Fruit fly (Drosophila melanogaster): ENCODE data around the gene CG7573.

The CG7573 gene

DNA sequence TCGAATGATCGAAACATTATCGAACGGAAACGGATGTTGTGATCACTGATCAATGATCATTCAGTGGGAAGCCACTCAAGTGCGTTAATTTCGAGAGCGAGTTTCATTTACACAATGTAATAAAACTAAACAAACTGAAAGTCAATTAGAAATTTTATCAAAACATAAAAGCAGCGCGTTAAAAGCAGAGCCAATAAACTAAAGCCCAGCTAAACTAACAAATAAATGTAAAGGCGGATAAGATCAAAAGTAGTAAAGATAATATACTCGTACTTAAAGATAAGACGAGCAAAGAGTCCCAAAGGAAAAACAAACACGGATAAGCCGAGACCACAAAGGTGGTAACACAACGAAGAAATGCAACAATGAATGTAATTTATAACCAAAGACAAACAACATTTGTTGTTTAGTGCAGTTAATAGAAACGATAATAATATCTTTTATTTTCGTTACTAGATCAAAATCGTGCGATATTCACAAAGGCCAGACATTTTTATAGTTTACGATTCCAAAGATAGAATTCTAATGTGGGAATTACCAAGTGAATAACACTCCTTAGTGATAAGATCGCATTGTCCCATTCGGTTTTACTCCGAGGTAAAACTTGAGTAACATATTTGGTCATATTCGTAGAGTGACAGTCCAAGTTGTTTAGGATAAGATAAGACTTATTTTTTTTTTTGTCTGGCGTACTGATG is 38.0 kb upstream of the CG7573 start:
- TF ChIP-seq OdsH (GFP tag; optimal IDR thresholded peaks at IDR 0.05), result no peak
- no peak for TF ChIP-seq HLH106 (tag; optimal IDR thresholded peaks at IDR 0.05)
- TF ChIP-seq pan (optimal IDR thresholded peaks at IDR 0.05), result no peak
- no peak for TF ChIP-seq Sp1 (GFP tag; optimal IDR thresholded peaks at IDR 0.05)
- TF ChIP-seq sv (GFP tag; optimal IDR thresholded peaks at IDR 0.05), result no peak
- TF ChIP-seq CG9705 (GFP tag; optimal IDR thresholded peaks at IDR 0.05), result no peak
- TF ChIP-seq fru (GFP tag; optimal IDR thresholded peaks at IDR 0.05), result no peak
- no peak for TF ChIP-seq brk (GFP tag; optimal IDR thresholded peaks at IDR 0.05)
- TF ChIP-seq rgr (GFP tag; optimal IDR thresholded peaks at IDR 0.05), result no peak
- no peak for TF ChIP-seq h (GFP tag; optimal IDR thresholded peaks at IDR 0.05)
- no peak for TF ChIP-seq foxo (GFP tag; optimal IDR thresholded peaks at IDR 0.05)
- TF ChIP-seq lola (GFP tag; optimal IDR thresholded peaks at IDR 0.05), result no peak
- TF ChIP-seq GATAd (GFP tag; optimal IDR thresholded peaks at IDR 0.05), result no peak
- no peak for TF ChIP-seq Hnf4 (GFP tag; optimal IDR thresholded peaks at IDR 0.05)
- TF ChIP-seq dmrt93B (GFP tag; optimal IDR thresholded peaks at IDR 0.05), result no peak

DNA sequence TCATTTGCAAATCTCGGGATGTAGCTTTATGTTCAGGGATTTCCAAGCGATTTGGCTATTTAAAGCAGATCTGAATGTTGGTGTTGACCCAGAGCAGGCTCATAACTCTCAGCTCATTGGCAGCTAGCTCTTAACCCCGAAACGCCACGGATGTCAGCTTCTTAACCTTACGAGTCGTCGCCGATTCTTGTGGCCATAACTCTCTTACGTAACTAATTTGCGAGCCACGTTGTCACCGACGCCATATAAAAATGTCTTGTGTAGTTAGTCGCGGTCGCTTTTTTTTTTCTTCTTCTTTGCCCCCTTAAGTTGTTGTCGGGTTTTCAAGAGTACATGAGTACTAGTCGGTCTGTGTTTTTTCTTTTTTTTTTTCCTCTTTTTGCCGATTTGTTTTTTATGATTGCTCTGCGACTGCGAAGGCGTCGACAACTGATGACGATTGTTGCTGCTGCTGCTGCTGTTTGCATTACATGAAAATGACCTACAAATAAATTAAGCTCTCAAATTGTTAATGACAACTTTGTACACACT is 37.3 kb upstream of the CG7573 start:
- TF ChIP-seq Rel (GFP tag; optimal IDR thresholded peaks at IDR 0.05) (no peak), Rel (tag; optimal IDR thresholded peaks at IDR 0.05) (no peak), rgr (GFP tag; optimal IDR thresholded peaks at IDR 0.05) (no peak), CG32264 (GFP tag; optimal IDR thresholded peaks at IDR 0.05) (no peak), GATAd (GFP tag; optimal IDR thresholded peaks at IDR 0.05) (no peak), sv (GFP tag; optimal IDR thresholded peaks at IDR 0.05) (no peak), OdsH (GFP tag; optimal IDR thresholded peaks at IDR 0.05) (no peak), Dif (GFP tag; optimal IDR thresholded peaks at IDR 0.05; ENCODE audit: partially characterized antibody) (no peak), dl (GFP tag; optimal IDR thresholded peaks at IDR 0.05; ENCODE audit: insufficient read depth in 1 of 2, partially characterized antibody in 2 of 2) (no peak), Sp1 (GFP tag; optimal IDR thresholded peaks at IDR 0.05) (no peak), fru (GFP tag; optimal IDR thresholded peaks at IDR 0.05) (no peak), jim (GFP tag; optimal IDR thresholded peaks at IDR 0.05) (no peak), Hr83 (GFP tag; optimal IDR thresholded peaks at IDR 0.05; ENCODE audit: poor library complexity, severe bottlenecking) (no peak)

DNA sequence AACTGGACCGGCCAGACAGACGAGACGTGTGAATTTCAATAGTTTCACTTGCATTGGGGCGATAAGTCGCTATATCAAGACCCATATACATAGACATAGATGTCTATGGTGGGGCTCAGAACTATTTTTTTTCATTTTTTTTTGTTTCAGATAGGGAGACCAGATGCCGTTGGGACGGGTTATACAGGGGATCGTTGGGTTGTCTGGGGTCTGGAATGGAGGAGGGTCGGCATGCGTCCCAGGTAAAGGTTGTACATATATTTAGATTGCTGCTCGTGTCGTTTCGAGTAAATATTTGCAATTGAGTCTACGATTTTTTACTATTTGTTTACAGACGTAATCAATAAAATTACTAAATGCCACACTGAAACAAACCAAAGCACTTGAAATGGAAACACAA is 35.5 kb upstream of the CG7573 start:
- TF ChIP-seq h (GFP tag; optimal IDR thresholded peaks at IDR 0.05) (no peak), CG9705 (GFP tag; optimal IDR thresholded peaks at IDR 0.05) (no peak), Rel (GFP tag; optimal IDR thresholded peaks at IDR 0.05) (no peak), Rel (tag; optimal IDR thresholded peaks at IDR 0.05) (no peak), foxo (GFP tag; optimal IDR thresholded peaks at IDR 0.05) (no peak), woc (GFP tag; optimal IDR thresholded peaks at IDR 0.05) (no peak), ey (GFP tag; optimal IDR thresholded peaks at IDR 0.05) (no peak), Abd-B (GFP tag; optimal IDR thresholded peaks at IDR 0.05) (no peak), sage (GFP tag; optimal IDR thresholded peaks at IDR 0.05) (no peak), Jra (GFP tag; optimal IDR thresholded peaks at IDR 0.05) (no peak), HLH106 (tag; optimal IDR thresholded peaks at IDR 0.05) (no peak), fru (GFP tag; optimal IDR thresholded peaks at IDR 0.05) (no peak), brk (GFP tag; optimal IDR thresholded peaks at IDR 0.05) (no peak), psq (GFP tag; optimal IDR thresholded peaks at IDR 0.05) (no peak), Hr78 (GFP tag; optimal IDR thresholded peaks at IDR 0.05) (no peak), CrebA (GFP tag; optimal IDR thresholded peaks at IDR 0.05; ENCODE audit: borderline replicate concordance) (no peak), Myc (optimal IDR thresholded peaks at IDR 0.05) (no peak), N (GFP tag; optimal IDR thresholded peaks at IDR 0.05) (no peak), rgr (GFP tag; optimal IDR thresholded peaks at IDR 0.05) (no peak), Vsx2 (GFP tag; optimal IDR thresholded peaks at IDR 0.05; ENCODE audit: partially characterized antibody) (no peak)
